Fruit fly (Drosophila melanogaster) whole organism, embryonic: ENCODE measurements around the gene CG7298.
A peak's percentile ranks its signal among the peaks of the same experiment; 100 is the strongest.

ENCODE experiments used
- BEAF-32 ChIP-seq: fragments of 200-800 bp; sonication (Bioruptor generic); optimal IDR thresholded peaks from 3 replicates; lab custom pipeline; 2017; ENCODE audit warnings: missing biosample characterization, missing genetic modification characterization, mild to moderate bottlenecking, moderate library complexity, missing genetic modification reagents
- Bgb ChIP-seq: fragments of 200-800 bp; sonication (Bioruptor generic); IDR thresholded peaks from 2 replicates; pipeline ENCODE4 v1.3.6; 2022; ENCODE audit warnings: missing biosample characterization, missing genetic modification characterization; ENCODE audit not compliant: partially characterized antibody
- CG10543 ChIP-seq: fragments of 200-800 bp; sonication (Bioruptor generic); optimal IDR thresholded peaks from 3 replicates; lab custom pipeline; 2017; ENCODE audit warnings: missing biosample characterization, mild to moderate bottlenecking, missing genetic modification characterization, moderate library complexity
- CG10654 ChIP-seq: fragments of 200-800 bp; sonication (Bioruptor generic); optimal IDR thresholded peaks from 2 replicates; lab custom pipeline; 2016; ENCODE audit warnings: missing biosample characterization, missing genetic modification characterization
- CG12155 ChIP-seq: fragments of 200-800 bp; sonication (Bioruptor generic); optimal IDR thresholded peaks from 3 replicates; lab custom pipeline; 2016; ENCODE audit warnings: missing biosample characterization, missing genetic modification characterization
- CG1233 ChIP-seq: fragments of 200-800 bp; sonication (Bioruptor generic); optimal IDR thresholded peaks from 4 replicates; lab custom pipeline; 2018; ENCODE audit warnings: missing biosample characterization, mild to moderate bottlenecking, missing genetic modification characterization
- CG12744 ChIP-seq: fragments of 200-800 bp; sonication (Bioruptor generic); optimal IDR thresholded peaks from 2 replicates; lab custom pipeline; 2016; ENCODE audit warnings: missing biosample characterization, missing genetic modification characterization
- CG12769 ChIP-seq: fragments of 200-800 bp; sonication (Bioruptor generic); optimal IDR thresholded peaks from 2 replicates; lab custom pipeline; 2019; ENCODE audit warnings: missing biosample characterization, mild to moderate bottlenecking, missing genetic modification characterization, moderate library complexity
- CG14860 ChIP-seq: fragments of 200-800 bp; sonication (Bioruptor generic); IDR thresholded peaks from 3 replicates; pipeline ENCODE4 v1.3.6; 2022; ENCODE audit warnings: missing biosample characterization, missing genetic modification characterization; ENCODE audit not compliant: partially characterized antibody
- CG15269 ChIP-seq: fragments of 200-800 bp; sonication (Bioruptor generic); optimal IDR thresholded peaks from 2 replicates; lab custom pipeline; 2018; ENCODE audit warnings: missing biosample characterization, mild to moderate bottlenecking, missing genetic modification characterization, moderate library complexity
- CG17568 ChIP-seq: fragments of 200-800 bp; sonication (Bioruptor generic); optimal IDR thresholded peaks from 2 replicates; lab custom pipeline; 2018; ENCODE audit warnings: missing biosample characterization, mild to moderate bottlenecking, missing genetic modification characterization, moderate library complexity
- CG2129 ChIP-seq: fragments of 200-800 bp; sonication (Bioruptor generic); IDR thresholded peaks from 2 replicates; pipeline ENCODE4 v1.3.6; 2022; ENCODE audit warnings: missing biosample characterization, missing genetic modification characterization; ENCODE audit not compliant: partially characterized antibody
- CG30020 ChIP-seq: fragments of 200-800 bp; optimal IDR thresholded peaks from 2 replicates; lab custom pipeline; 2019; ENCODE audit warnings: missing biosample characterization, mild to moderate bottlenecking, missing genetic modification characterization, moderate library complexity
- CG31388 ChIP-seq: fragments of 200-800 bp; sonication (Bioruptor generic); optimal IDR thresholded peaks from 2 replicates; lab custom pipeline; 2016; ENCODE audit warnings: missing biosample characterization, missing genetic modification characterization
- CG32772 ChIP-seq: fragments of 200-800 bp; sonication (Bioruptor generic); IDR thresholded peaks from 2 replicates; pipeline ENCODE4 v1.3.6; 2022; ENCODE audit warnings: missing biosample characterization, missing genetic modification characterization
- CG33213 ChIP-seq: fragments of 200-800 bp; sonication (Bioruptor generic); optimal IDR thresholded peaks from 3 replicates; lab custom pipeline; 2016; ENCODE audit warnings: missing biosample characterization, missing genetic modification characterization
- CG7963 ChIP-seq: fragments of 200-800 bp; sonication (Bioruptor generic); IDR thresholded peaks from 3 replicates; pipeline ENCODE4 v1.3.6; 2022; ENCODE audit warnings: missing biosample characterization, missing genetic modification characterization; ENCODE audit not compliant: partially characterized antibody
- CG9727 ChIP-seq: fragments of 200-800 bp; sonication (Bioruptor generic); optimal IDR thresholded peaks from 3 replicates; lab custom pipeline; 2017; ENCODE audit warnings: missing biosample characterization, mild to moderate bottlenecking, missing genetic modification characterization
- ERR ChIP-seq: fragments of 200-800 bp; sonication (Bioruptor generic); optimal IDR thresholded peaks from 2 replicates; lab custom pipeline; 2016; ENCODE audit warnings: missing biosample characterization, missing genetic modification characterization
- HHEX ChIP-seq: fragments of 200-800 bp; sonication (Bioruptor generic); optimal IDR thresholded peaks from 3 replicates; lab custom pipeline; 2017; ENCODE audit warnings: missing biosample characterization, mild to moderate bottlenecking, missing genetic modification characterization, missing genetic modification reagents
- Meics ChIP-seq: fragments of 200-800 bp; sonication (Bioruptor generic); optimal IDR thresholded peaks from 2 replicates; lab custom pipeline; 2017; ENCODE audit warnings: missing biosample characterization, mild to moderate bottlenecking, missing genetic modification characterization
- Oli ChIP-seq: fragments of 200-800 bp; sonication (Bioruptor generic); optimal IDR thresholded peaks from 2 replicates; lab custom pipeline; 2018; ENCODE audit warnings: missing biosample characterization, mild to moderate bottlenecking, missing genetic modification characterization, moderate library complexity
- Side ChIP-seq: fragments of 200-800 bp; sonication (Bioruptor generic); optimal IDR thresholded peaks from 2 replicates; lab custom pipeline; 2016; ENCODE audit warnings: missing biosample characterization, missing genetic modification characterization
- Sox102F ChIP-seq: fragments of 200-800 bp; sonication (Bioruptor generic); optimal IDR thresholded peaks from 2 replicates; lab custom pipeline; 2018; ENCODE audit warnings: missing biosample characterization, mild to moderate bottlenecking, missing genetic modification characterization, moderate library complexity
- Stat92E ChIP-seq, 3 experiments: fragments of >200 bp in 2 of 3; fragments of 200-800 bp in 1 of 3; sonication (Bioruptor generic) in 1 of 3; optimal IDR thresholded peaks; 2 replicates each; lab custom pipeline; 2017 to 2019; ENCODE audit warnings: missing biosample characterization in 3 of 3, missing genetic modification characterization in 3 of 3, mild to moderate bottlenecking in 1 of 3, moderate library complexity in 1 of 3
- Xrp1 ChIP-seq: fragments of 200-800 bp; sonication (Bioruptor generic); IDR thresholded peaks from 2 replicates; pipeline ENCODE4 v1.3.6; 2022; ENCODE audit warnings: missing biosample characterization, missing genetic modification characterization
- YL-1 ChIP-seq: fragments of 200-800 bp; sonication (Bioruptor generic); optimal IDR thresholded peaks from 3 replicates; lab custom pipeline; 2017; ENCODE audit warnings: missing biosample characterization, mild to moderate bottlenecking, missing genetic modification characterization
- al ChIP-seq: fragments of 200-800 bp; sonication (Bioruptor generic); IDR thresholded peaks from 2 replicates; pipeline ENCODE4 v1.3.6; 2022; ENCODE audit warnings: missing biosample characterization, missing genetic modification characterization
- az2 ChIP-seq: fragments of 200-800 bp; sonication (Bioruptor generic); optimal IDR thresholded peaks from 3 replicates; lab custom pipeline; 2016; ENCODE audit warnings: missing biosample characterization, missing genetic modification characterization
- cg ChIP-seq: fragments of 200-800 bp; sonication (Bioruptor generic); optimal IDR thresholded peaks from 3 replicates; lab custom pipeline; 2019; ENCODE audit warnings: missing biosample characterization, mild to moderate bottlenecking, missing genetic modification characterization, moderate library complexity
- dan ChIP-seq: fragments of 200-800 bp; sonication (Bioruptor generic); IDR thresholded peaks from 2 replicates; pipeline ENCODE4 v1.3.6; 2022; ENCODE audit warnings: missing biosample characterization, missing genetic modification characterization
- disco-r ChIP-seq: fragments of 200-800 bp; sonication (Bioruptor generic); optimal IDR thresholded peaks from 2 replicates; lab custom pipeline; 2016; ENCODE audit warnings: missing biosample characterization, missing genetic modification characterization
- fd64A ChIP-seq: fragments of 200-800 bp; sonication (Bioruptor generic); optimal IDR thresholded peaks from 3 replicates; lab custom pipeline; 2018; ENCODE audit warnings: missing biosample characterization, mild to moderate bottlenecking, missing genetic modification characterization
- ftz-f1 ChIP-seq: fragments of 200-800 bp; sonication (Bioruptor generic); optimal IDR thresholded peaks from 2 replicates; lab custom pipeline; 2016; ENCODE audit warnings: missing biosample characterization, missing genetic modification characterization
- grn ChIP-seq: fragments of 200-800 bp; sonication (Bioruptor generic); optimal IDR thresholded peaks from 3 replicates; lab custom pipeline; 2017; ENCODE audit warnings: missing biosample characterization, missing genetic modification characterization
- gsb ChIP-seq: fragments of 200-800 bp; sonication (Bioruptor generic); IDR thresholded peaks from 2 replicates; pipeline ENCODE4 v1.3.6; 2022; ENCODE audit warnings: missing biosample characterization, missing genetic modification characterization
- hb ChIP-seq: fragments of 200-800 bp; sonication (Bioruptor generic); IDR thresholded peaks from 3 replicates; pipeline ENCODE4 v1.3.6; 2022; ENCODE audit warnings: missing biosample characterization, missing genetic modification characterization; ENCODE audit not compliant: partially characterized antibody
- hth ChIP-seq: fragments of >200 bp; optimal IDR thresholded peaks from 2 replicates; lab custom pipeline; 2017; ENCODE audit warnings: inconsistent platforms
- kah ChIP-seq: fragments of 200-800 bp; sonication (Bioruptor generic); optimal IDR thresholded peaks from 2 replicates; lab custom pipeline; 2018; ENCODE audit warnings: missing biosample characterization, mild to moderate bottlenecking, missing genetic modification characterization
- lov ChIP-seq, 2 experiments: fragments of 200-800 bp in 1 of 2; fragments of >200 bp in 1 of 2; sonication (Bioruptor generic) in 1 of 2; IDR thresholded peaks in 1 of 2; optimal IDR thresholded peaks in 1 of 2; 2 replicates in 1 of 2; 3 replicates in 1 of 2; pipeline versions ENCODE4 v1.3.6 to Lab custom; 2017 to 2022; ENCODE audit warnings: missing biosample characterization in 1 of 2, missing genetic modification characterization in 1 of 2
- nom ChIP-seq: fragments of 200-800 bp; sonication (Bioruptor generic); optimal IDR thresholded peaks from 2 replicates; lab custom pipeline; 2017; ENCODE audit warnings: missing biosample characterization, missing genetic modification characterization, mild to moderate bottlenecking, moderate library complexity, missing genetic modification reagents
- pzg ChIP-seq: fragments of 200-800 bp; sonication (Bioruptor generic); optimal IDR thresholded peaks from 3 replicates; lab custom pipeline; 2018; ENCODE audit warnings: missing biosample characterization, mild to moderate bottlenecking, missing genetic modification characterization, moderate library complexity
- ranshi ChIP-seq: fragments of 200-800 bp; sonication (Bioruptor generic); IDR thresholded peaks from 2 replicates; pipeline ENCODE4 v1.3.6; 2022; ENCODE audit warnings: missing biosample characterization, missing genetic modification characterization
- stwl ChIP-seq: fragments of 200-800 bp; sonication (Bioruptor generic); optimal IDR thresholded peaks from 3 replicates; lab custom pipeline; 2018; ENCODE audit warnings: missing biosample characterization, mild to moderate bottlenecking, missing genetic modification characterization, moderate library complexity
- tin ChIP-seq: fragments of 200-800 bp; sonication (Bioruptor generic); optimal IDR thresholded peaks from 3 replicates; lab custom pipeline; 2016; ENCODE audit warnings: missing biosample characterization, missing genetic modification characterization
- tx ChIP-seq: fragments of 200-800 bp; sonication (Bioruptor generic); optimal IDR thresholded peaks from 2 replicates; lab custom pipeline; 2016; ENCODE audit warnings: missing biosample characterization, missing genetic modification characterization
- unc-4 ChIP-seq: fragments of 200-800 bp; sonication (Bioruptor generic); IDR thresholded peaks from 2 replicates; pipeline ENCODE4 v1.3.6; 2022; ENCODE audit warnings: missing biosample characterization, missing genetic modification characterization; ENCODE audit not compliant: partially characterized antibody
- wdn ChIP-seq: fragments of 200-800 bp; sonication (Bioruptor generic); IDR thresholded peaks from 2 replicates; pipeline ENCODE4 v1.3.6; 2022; ENCODE audit warnings: missing biosample characterization, missing genetic modification characterization

CG7298 gene

DNA sequence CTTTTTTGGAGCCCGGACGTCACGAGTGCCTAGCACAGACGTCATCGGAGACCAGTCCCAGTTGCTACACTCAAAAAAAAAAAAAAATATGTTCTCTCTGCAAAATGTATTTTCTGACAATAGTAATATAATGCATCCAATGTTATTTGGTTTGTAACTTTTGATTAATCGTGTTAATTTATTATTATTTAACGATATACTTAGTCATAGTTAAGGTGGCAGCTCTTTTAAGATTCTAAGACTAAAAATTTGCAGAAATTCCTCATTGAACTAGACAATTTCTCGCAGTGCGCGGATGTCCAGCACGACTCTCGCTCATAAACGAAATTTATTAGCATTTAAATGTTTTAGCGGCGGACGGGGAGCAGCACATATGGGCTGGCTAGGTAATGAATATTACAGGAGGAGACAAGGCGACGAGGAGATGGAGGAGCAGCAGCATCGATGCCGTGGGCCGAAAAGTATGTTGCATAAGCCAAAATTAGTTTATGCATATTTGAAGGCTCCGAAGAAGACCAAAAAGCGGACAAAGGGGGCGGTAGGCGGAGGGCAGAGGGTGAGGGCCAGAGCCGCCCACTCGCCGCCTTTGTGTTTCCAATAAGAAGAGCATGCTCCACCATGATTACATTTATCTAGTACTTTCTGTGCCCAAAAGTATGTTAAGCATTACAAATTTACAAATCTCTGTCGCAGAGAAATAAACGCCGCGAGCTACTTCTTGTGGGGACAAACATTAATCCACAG is 20.0 kb downstream of the CG7298 start (continued):
- TF ChIP-seq CG2129 (no peak), cg (GFP tag; lab: Kevin White, UChicago) (no peak), Meics (GFP tag; lab: Kevin White, UChicago) (peak; percentile 61), fd64A (GFP tag; lab: Kevin White, UChicago) (no peak), CG9727 (GFP tag; lab: Kevin White, UChicago) (peak; percentile 63), Stat92E (GFP tag; optimal IDR thresholded peaks at IDR 0.05; lab: Kevin White, UChicago) (no peak), Sox102F (peak; percentile 69), CG12769 (tag; lab: Kevin White, UChicago) (no peak), lov (optimal IDR thresholded peaks at IDR 0.05; lab: Kevin White, UChicago) (no peak), lov (GFP tag; IDR thresholded peaks at IDR 0.05; lab: Robert Waterston, UW) (no peak), Oli (tag; lab: Kevin White, UChicago) (peak; percentile 48), hth (lab: Kevin White, UChicago) (no peak), az2 (GFP tag; lab: Kevin White, UChicago) (peak; percentile 22), grn (GFP tag; lab: Kevin White, UChicago) (no peak), CG12155 (GFP tag; lab: Kevin White, UChicago) (no peak), ERR (GFP tag; lab: Kevin White, UChicago) (no peak), HHEX (GFP tag; lab: Kevin White, UChicago) (peak; percentile 48), wdn (GFP tag; lab: Robert Waterston, UW) (0 out of 2 replicates have a peak, but pooled peaks have one; percentile 8), disco-r (no peak), BEAF-32 (GFP tag; lab: Kevin White, UChicago) (no peak), CG15269 (tag; lab: Kevin White, UChicago) (peak; percentile 59), nom (GFP tag; lab: Kevin White, UChicago) (no peak), tin (peak; percentile 29), ftz-f1 (no peak), pzg (GFP tag; lab: Kevin White, UChicago) (no peak), ranshi (peak; percentile 35; the same call in 1 of the 2 replicates), CG32772 (GFP tag; lab: Robert Waterston, UW) (peak; percentile 36; the same call in 1 of the 2 replicates), CG14860 (GFP tag; lab: Robert Waterston, UW) (no peak), tx (GFP tag; lab: Kevin White, UChicago) (no peak), unc-4 (GFP tag; lab: Robert Waterston, UW) (no peak), CG12744 (GFP tag; lab: Kevin White, UChicago) (no peak), kah (GFP tag; lab: Kevin White, UChicago) (no peak), gsb (GFP tag; lab: Robert Waterston, UW) (no peak), CG10654 (GFP tag; lab: Kevin White, UChicago) (peak; percentile 50), CG31388 (GFP tag; lab: Kevin White, UChicago) (no peak), CG30020 (tag; lab: Kevin White, UChicago) (no peak), CG7963 (GFP tag; lab: Robert Waterston, UW) (no peak), hb (GFP tag; lab: Robert Waterston, UW) (no peak), stwl (tag; lab: Kevin White, UChicago) (no peak), CG10543 (GFP tag; lab: Kevin White, UChicago) (peak; percentile 3), CG17568 (GFP tag; lab: Kevin White, UChicago) (no peak), Xrp1 (GFP tag; lab: Robert Waterston, UW) (peak; percentile 45; the same call in 1 of the 2 replicates), al (GFP tag; lab: Robert Waterston, UW) (peak; percentile 51), Side (GFP tag; lab: Kevin White, UChicago) (no peak), CG1233 (no peak), dan (no peak), YL-1 (GFP tag; lab: Kevin White, UChicago) (no peak), CG33213 (no peak), Bgb (GFP tag; lab: Robert Waterston, UW) (no peak)
